Fruit fly (Drosophila melanogaster): Measurements from ENCODE around the gene sty.
A peak's percentile ranks its signal among the peaks of the same experiment; 100 is the strongest.

Gene sty

DNA sequence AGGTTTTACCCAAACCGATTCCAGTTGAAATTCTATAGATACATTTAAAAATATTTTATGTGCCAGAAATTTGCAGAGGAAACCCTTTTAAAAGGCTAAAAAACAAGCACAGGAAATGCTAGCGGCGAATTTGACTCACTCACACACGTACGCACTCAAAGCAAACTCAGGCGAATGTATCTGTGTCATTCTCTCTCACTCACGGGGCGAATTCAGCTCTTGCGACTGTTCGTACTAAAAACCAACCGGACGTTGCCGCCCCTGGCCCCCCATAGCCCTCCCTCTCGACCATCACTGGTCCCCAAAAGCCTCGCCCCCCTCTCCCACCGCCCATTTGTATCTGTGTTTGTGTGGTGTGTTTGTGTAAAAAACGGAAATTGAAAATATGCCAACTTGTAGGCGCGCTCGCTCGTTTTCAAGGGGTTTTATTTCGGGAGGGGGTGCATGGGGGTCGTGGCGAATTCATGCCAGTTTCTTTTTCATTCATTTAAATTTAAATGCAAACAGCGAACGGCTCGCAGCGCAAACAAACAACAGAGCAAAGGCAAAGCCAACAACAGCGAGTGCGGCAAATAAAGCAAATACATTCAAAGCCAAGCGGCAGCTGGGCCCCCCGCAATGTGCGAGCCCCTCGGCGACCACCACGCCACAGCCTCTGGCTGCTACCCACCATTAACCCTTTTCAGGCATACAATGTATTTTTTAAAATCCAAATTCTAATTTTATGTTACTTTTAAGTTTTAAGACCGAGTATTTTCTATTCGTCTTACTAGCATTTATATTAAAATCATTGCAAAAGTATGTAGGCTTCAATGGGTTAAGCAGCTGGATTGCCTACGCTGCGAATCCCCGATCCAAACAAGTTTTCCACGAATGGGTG is 6.3 kb downstream of the sty start (continued):
- TF ChIP-seq tap (tag; optimal IDR thresholded peaks at IDR 0.05): peak; percentile 54

DNA sequence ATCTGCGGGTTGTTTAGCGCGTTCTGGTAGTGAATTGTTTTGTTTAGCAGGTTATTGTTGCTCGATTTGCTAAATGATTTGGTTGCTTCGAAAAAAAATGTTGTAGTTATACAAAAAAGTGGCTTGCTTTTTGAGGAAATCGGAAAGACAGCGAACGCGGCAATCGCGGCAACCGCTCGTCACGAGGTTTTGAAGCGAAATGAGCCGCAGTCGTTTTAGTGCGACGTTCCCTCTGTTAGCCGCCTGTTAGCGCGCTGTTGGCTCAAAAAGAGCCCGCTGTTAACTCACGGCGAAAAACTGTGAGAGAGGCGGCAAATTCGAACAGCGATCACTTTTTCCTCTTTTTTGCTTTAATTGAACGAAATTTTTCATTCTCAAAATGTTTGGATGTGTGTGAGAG is 7.0 kb downstream of the sty start:
- TF ChIP-seq CG2199 (GFP tag; IDR thresholded peaks at IDR 0.05) (peak; percentile 58; the same call in 1 of the 3 replicates), stwl (tag; optimal IDR thresholded peaks at IDR 0.05) (peak; percentile 10), CG34422 (GFP tag; IDR thresholded peaks at IDR 0.05) (peak; percentile 21; the same call in 1 of the 3 replicates), CG4360 (GFP tag; IDR thresholded peaks at IDR 0.05) (peak; percentile 51; the same call in 1 of the 2 replicates), vvl (GFP tag; IDR thresholded peaks at IDR 0.05) (peak; percentile 39; the same call in 1 of the 2 replicates), CG12659 (GFP tag; optimal IDR thresholded peaks at IDR 0.05) (no peak), Med (GFP tag) (peak; percentile 87), Nf-YB (GFP tag; optimal IDR thresholded peaks at IDR 0.05) (no peak), CG8765 (GFP tag; IDR thresholded peaks at IDR 0.05) (no peak), chinmo (GFP tag; IDR thresholded peaks at IDR 0.05; ENCODE audit: partially characterized antibody) (no peak), cato (GFP tag; optimal IDR thresholded peaks at IDR 0.05; ENCODE audit: borderline replicate concordance) (no peak), chm (GFP tag; IDR thresholded peaks at IDR 0.05) (peak; percentile 96), MTF-1 (GFP tag; optimal IDR thresholded peaks at IDR 0.05; ENCODE audit: borderline replicate concordance) (peak; percentile 57), CG8924 (tag; optimal IDR thresholded peaks at IDR 0.05) (peak; percentile 26), Sin3A (optimal IDR thresholded peaks at IDR 0.05) (no peak), HLH4C (GFP tag; IDR thresholded peaks at IDR 0.05; ENCODE audit: partially characterized antibody) (peak; percentile 31; the same call in 1 of the 3 replicates), Jarid2 (GFP tag; optimal IDR thresholded peaks at IDR 0.05) (peak; percentile 97), CG34376 (GFP tag; optimal IDR thresholded peaks at IDR 0.05) (no peak), zen2 (GFP tag; IDR thresholded peaks at IDR 0.05; ENCODE audit: partially characterized antibody) (no peak), otp (GFP tag; IDR thresholded peaks at IDR 0.05) (0 out of 3 replicates have a peak, but pooled peaks have one; percentile 9), seq (GFP tag; IDR thresholded peaks at IDR 0.05) (no peak), ci (GFP tag; IDR thresholded peaks at IDR 0.05) (0 out of 3 replicates have a peak, but pooled peaks have one; percentile 43), lov (optimal IDR thresholded peaks at IDR 0.05) (no peak), lov (GFP tag; IDR thresholded peaks at IDR 0.05) (peak; percentile 46; the same call in 1 of the 3 replicates), sqz (GFP tag; optimal IDR thresholded peaks at IDR 0.05) (peak; percentile 15), CG8290 (GFP tag; optimal IDR thresholded peaks at IDR 0.05) (no peak), CG8290 (tag; optimal IDR thresholded peaks at IDR 0.05) (peak in 1 of 2 experiments; percentile 61), CG7987 (GFP tag; optimal IDR thresholded peaks at IDR 0.05) (peak; percentile 48), slbo (GFP tag; IDR thresholded peaks at IDR 0.05) (peak; percentile 22; the same call in 1 of the 2 replicates), CG42726 (GFP tag; IDR thresholded peaks at IDR 0.05; ENCODE audit: partially characterized antibody) (peak; percentile 49; the same call in 1 of the 2 replicates), emc (GFP tag; optimal IDR thresholded peaks at IDR 0.05) (no peak), Bgb (GFP tag; IDR thresholded peaks at IDR 0.05; ENCODE audit: partially characterized antibody) (peak; percentile 16; the same call in 1 of the 2 replicates), Dbx (GFP tag; IDR thresholded peaks at IDR 0.05) (0 out of 3 replicates have a peak, but pooled peaks have one; percentile 32), grau (tag; optimal IDR thresholded peaks at IDR 0.05) (peak; percentile 13), D19A (tag; optimal IDR thresholded peaks at IDR 0.05) (peak; percentile 19), CG6791 (GFP tag; IDR thresholded peaks at IDR 0.05; ENCODE audit: partially characterized antibody) (peak; percentile 54; the same call in 2 of the 3 replicates), CG17829 (tag; optimal IDR thresholded peaks at IDR 0.05) (peak; percentile 14), Nf-YA (GFP tag; IDR thresholded peaks at IDR 0.05) (peak; percentile 26; the same call in 1 of the 2 replicates), scrt (GFP tag; optimal IDR thresholded peaks at IDR 0.05) (peak; percentile 26), sob (GFP tag; IDR thresholded peaks at IDR 0.05) (0 out of 2 replicates have a peak, but pooled peaks have one; percentile 50), amos (GFP tag; IDR thresholded peaks at IDR 0.05; ENCODE audit: partially characterized antibody) (peak; percentile 31; the same call in 1 of the 2 replicates), ato (GFP tag; IDR thresholded peaks at IDR 0.05; ENCODE audit: partially characterized antibody) (0 out of 2 replicates have a peak, but pooled peaks have one; percentile 8), Lhr (GFP tag; optimal IDR thresholded peaks at IDR 0.05) (no peak), CrebB (tag; optimal IDR thresholded peaks at IDR 0.05) (peak; percentile 32)
